Worm (Caenorhabditis elegans) whole organism, late embryonic: ENCODE results near the gene C18F10.7.

Source experiments
- F13H6.1 ChIP-seq: sonication (generic microtip); optimal IDR thresholded peaks from 2 replicates; lab custom pipeline; 2016; ENCODE audit warnings: missing genetic modification characterization, missing compliant biosample characterization
- K02D7.2 ChIP-seq: sonication (generic microtip); optimal IDR thresholded peaks from 2 replicates; lab custom pipeline; 2017; ENCODE audit warnings: mild to moderate bottlenecking, missing genetic modification characterization, missing compliant biosample characterization
- T23F11.4 ChIP-seq: fragments of 200-800 bp; sonication (Bioruptor generic); optimal IDR thresholded peaks from 2 replicates; lab custom pipeline; 2018; ENCODE audit warnings: mild to moderate bottlenecking, missing genetic modification characterization, missing compliant biosample characterization
- ama-1 ChIP-seq: fragments of 150-350 bp; optimal IDR thresholded peaks from 2 replicates; lab custom pipeline; 2014
- ceh-18 ChIP-seq: sonication (generic microtip); optimal IDR thresholded peaks from 2 replicates; lab custom pipeline; 2016; ENCODE audit warnings: missing genetic modification characterization, missing compliant biosample characterization
- ceh-22 ChIP-seq: sonication (generic microtip); optimal IDR thresholded peaks from 2 replicates; lab custom pipeline; 2017; ENCODE audit warnings: missing biosample characterization, missing genetic modification characterization
- ceh-30 ChIP-seq: fragments of 150-350 bp; optimal IDR thresholded peaks from 2 replicates; lab custom pipeline; 2014; ENCODE audit warnings: missing biosample characterization, missing genetic modification characterization
- ceh-31 ChIP-seq: sonication (generic microtip); optimal IDR thresholded peaks from 2 replicates; lab custom pipeline; 2016; ENCODE audit warnings: missing genetic modification characterization, missing compliant biosample characterization
- ceh-34 ChIP-seq: sonication (generic microtip); optimal IDR thresholded peaks from 2 replicates; lab custom pipeline; 2016; ENCODE audit warnings: mild to moderate bottlenecking, missing genetic modification characterization, missing compliant biosample characterization
- ceh-45 ChIP-seq: fragments of 200-800 bp; sonication (Bioruptor generic); IDR thresholded peaks from 2 replicates; pipeline ENCODE4 v1.3.6; 2022; ENCODE audit warnings: missing genetic modification reagents, missing genetic modification characterization, missing compliant biosample characterization
- ceh-48 ChIP-seq: sonication (generic microtip); optimal IDR thresholded peaks from 2 replicates; lab custom pipeline; 2016; ENCODE audit warnings: missing genetic modification characterization, inconsistent platforms, missing compliant biosample characterization
- che-1 ChIP-seq: sonication (generic microtip); optimal IDR thresholded peaks from 2 replicates; lab custom pipeline; 2016; ENCODE audit warnings: mild to moderate bottlenecking, missing genetic modification characterization, missing compliant biosample characterization
- dmd-4 ChIP-seq: sonication (generic microtip); optimal IDR thresholded peaks from 2 replicates; lab custom pipeline; 2016; ENCODE audit warnings: borderline replicate concordance, missing genetic modification characterization, missing compliant biosample characterization
- dve-1 ChIP-seq: sonication (generic microtip); optimal IDR thresholded peaks from 2 replicates; lab custom pipeline; 2017; ENCODE audit warnings: antibody characterized with exemption, mild to moderate bottlenecking, missing genetic modification characterization, missing compliant biosample characterization
- elt-2 ChIP-seq: sonication (generic microtip); optimal IDR thresholded peaks from 2 replicates; lab custom pipeline; 2016; ENCODE audit warnings: missing genetic modification reagents, missing genetic modification characterization, missing compliant biosample characterization
- ets-4 ChIP-seq: sonication (generic microtip); optimal IDR thresholded peaks from 2 replicates; lab custom pipeline; 2016; ENCODE audit warnings: missing genetic modification characterization, missing compliant biosample characterization
- eyg-1 ChIP-seq: sonication (generic microtip); optimal IDR thresholded peaks from 2 replicates; lab custom pipeline; 2016; ENCODE audit warnings: missing genotype, missing genetic modification characterization, missing compliant biosample characterization
- fax-1 ChIP-seq: sonication (generic microtip); optimal IDR thresholded peaks from 2 replicates; lab custom pipeline; 2016; ENCODE audit warnings: missing genotype, missing genetic modification characterization, missing compliant biosample characterization
- fkh-10 ChIP-seq: fragments of 150-350 bp; optimal IDR thresholded peaks from 2 replicates; lab custom pipeline; 2014; ENCODE audit warnings: missing biosample characterization, missing genetic modification reagents, missing genetic modification characterization
- gmeb-2 ChIP-seq: sonication (generic microtip); optimal IDR thresholded peaks from 2 replicates; lab custom pipeline; 2016; ENCODE audit warnings: missing genetic modification characterization, inconsistent platforms, missing compliant biosample characterization
- hlh-13 ChIP-seq: fragments of 200-800 bp; sonication (Bioruptor generic); optimal IDR thresholded peaks from 2 replicates; lab custom pipeline; 2018; ENCODE audit warnings: mild to moderate bottlenecking, missing genetic modification characterization, missing compliant biosample characterization
- hlh-15 ChIP-seq: sonication (generic microtip); optimal IDR thresholded peaks from 2 replicates; lab custom pipeline; 2016; ENCODE audit warnings: missing genetic modification characterization, missing compliant biosample characterization
- hlh-30 ChIP-seq: sonication (generic microtip); optimal IDR thresholded peaks from 2 replicates; lab custom pipeline; 2017; ENCODE audit warnings: antibody characterized with exemption, missing genetic modification characterization, missing compliant biosample characterization; ENCODE audit not compliant: insufficient read depth
- hlh-8 ChIP-seq: sonication (generic microtip); optimal IDR thresholded peaks from 2 replicates; lab custom pipeline; 2016; ENCODE audit warnings: missing genotype, missing genetic modification characterization, missing compliant biosample characterization
- lin-11 ChIP-seq: fragments of 200-800 bp; sonication (Bioruptor generic); optimal IDR thresholded peaks from 2 replicates; lab custom pipeline; 2018; ENCODE audit warnings: mild to moderate bottlenecking, missing genetic modification characterization, missing compliant biosample characterization
- madf-2 ChIP-seq: sonication (generic microtip); optimal IDR thresholded peaks from 2 replicates; lab custom pipeline; 2017; ENCODE audit warnings: missing genetic modification characterization, missing compliant biosample characterization
- mec-3 ChIP-seq: sonication (generic microtip); optimal IDR thresholded peaks from 2 replicates; lab custom pipeline; 2016; ENCODE audit warnings: borderline replicate concordance, missing genetic modification characterization, missing compliant biosample characterization
- nfya-1 ChIP-seq: sonication (generic microtip); optimal IDR thresholded peaks from 2 replicates; lab custom pipeline; 2017; ENCODE audit warnings: missing genetic modification characterization, mild to moderate bottlenecking, missing compliant biosample characterization, antibody characterized with exemption, moderate library complexity
- nhr-11 ChIP-seq: fragments of 150-350 bp; optimal IDR thresholded peaks from 2 replicates; lab custom pipeline; 2014; ENCODE audit warnings: missing biosample characterization, missing genetic modification characterization
- pax-1 ChIP-seq: fragments of 150-350 bp; optimal IDR thresholded peaks from 2 replicates; lab custom pipeline; 2014; ENCODE audit warnings: missing biosample characterization, missing genetic modification characterization
- pha-2 ChIP-seq: sonication (generic microtip); optimal IDR thresholded peaks from 2 replicates; lab custom pipeline; 2017; ENCODE audit warnings: mild to moderate bottlenecking, missing genetic modification characterization, missing compliant biosample characterization
- pha-4 ChIP-seq: fragments of 150-350 bp; optimal IDR thresholded peaks from 2 replicates; lab custom pipeline; 2018; ENCODE audit warnings: missing biosample characterization, missing genetic modification reagents, missing genetic modification characterization
- pqm-1 ChIP-seq: sonication (generic microtip); optimal IDR thresholded peaks from 2 replicates; lab custom pipeline; 2016; ENCODE audit warnings: missing genetic modification characterization, missing compliant biosample characterization
- pros-1 ChIP-seq: fragments of 150-350 bp; optimal IDR thresholded peaks from 2 replicates; lab custom pipeline; 2014; ENCODE audit warnings: missing biosample characterization, missing genetic modification reagents, missing genetic modification characterization
- ref-2 ChIP-seq: sonication (generic microtip); optimal IDR thresholded peaks from 2 replicates; lab custom pipeline; 2016; ENCODE audit warnings: missing genetic modification characterization, missing compliant biosample characterization
- sdc-2 ChIP-seq: sonication (generic microtip); optimal IDR thresholded peaks from 2 replicates; lab custom pipeline; 2016; ENCODE audit warnings: missing genotype, missing genetic modification characterization, missing compliant biosample characterization
- sox-4 ChIP-seq: sonication (generic microtip); optimal IDR thresholded peaks from 2 replicates; lab custom pipeline; 2017; ENCODE audit warnings: mild to moderate bottlenecking, missing genetic modification characterization, inconsistent platforms, missing compliant biosample characterization
- ttx-3 ChIP-seq: sonication (generic microtip); optimal IDR thresholded peaks from 2 replicates; lab custom pipeline; 2016; ENCODE audit warnings: missing genetic modification reagents, missing genetic modification characterization, missing compliant biosample characterization
- unc-3 ChIP-seq, 2 experiments: fragments of 200-800 bp in 1 of 2; sonication (Bioruptor generic) in 1 of 2; sonication (generic microtip) in 1 of 2; conservative IDR thresholded peaks in 1 of 2; optimal IDR thresholded peaks in 1 of 2; 2 replicates each; pipeline versions ENCODE4 v1.3.6 to Lab custom; 2016 to 2022; ENCODE audit warnings: missing compliant biosample characterization in 2 of 2, missing genetic modification characterization in 2 of 2, missing genetic modification reagents in 1 of 2
- unc-42 ChIP-seq: sonication (generic microtip); optimal IDR thresholded peaks from 2 replicates; lab custom pipeline; 2016; ENCODE audit warnings: missing genotype, missing genetic modification characterization, missing compliant biosample characterization
- unc-55 ChIP-seq: sonication (generic microtip); optimal IDR thresholded peaks from 2 replicates; lab custom pipeline; 2017; ENCODE audit warnings: missing biosample characterization, missing genetic modification reagents, missing genetic modification characterization
- unc-86 ChIP-seq: sonication (generic microtip); optimal IDR thresholded peaks from 2 replicates; lab custom pipeline; 2016; ENCODE audit warnings: missing genetic modification characterization, missing compliant biosample characterization
- ztf-16 ChIP-seq: sonication (generic microtip); optimal IDR thresholded peaks from 2 replicates; lab custom pipeline; 2017; ENCODE audit warnings: missing genetic modification characterization, missing compliant biosample characterization

C18F10.7 gene

DNA sequence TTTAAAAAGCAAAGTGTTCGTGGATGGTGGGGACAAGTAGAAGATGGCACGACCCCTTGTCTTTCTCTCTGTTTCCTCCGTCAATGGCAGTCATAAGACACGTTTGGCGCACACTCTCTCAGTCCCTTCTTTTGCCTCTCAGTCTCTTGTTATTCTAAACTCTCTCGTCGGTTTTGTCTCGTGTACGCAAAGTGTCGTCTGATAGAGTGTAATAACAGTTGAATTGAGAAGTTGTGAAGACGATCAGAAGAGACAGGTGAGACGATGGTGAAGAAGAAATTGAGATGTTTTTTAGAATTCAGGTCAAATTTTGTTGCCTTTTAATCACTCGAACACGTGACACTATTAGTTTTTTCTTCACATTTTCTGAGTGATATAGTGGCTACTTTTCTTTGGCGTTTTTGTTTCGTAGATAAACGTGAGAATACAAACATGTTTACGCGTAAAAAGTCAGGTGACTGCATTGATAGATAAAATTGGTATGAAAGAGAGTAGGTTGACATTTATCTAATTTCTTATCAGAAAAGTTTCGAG, 25.0 kb upstream of the C18F10.7 start, which contains the start of gene F47D12.9 (continued):
- TF ChIP-seq nfya-1 (tag; lab: Kevin White, UChicago) (peak; percentile 51), hlh-30 (tag; lab: Kevin White, UChicago) (peak; percentile 97), hlh-8 (tag; lab: Kevin White, UChicago) (no peak), mec-3 (tag; lab: Kevin White, UChicago) (no peak), ama-1 (lab: Kevin White, UChicago) (no peak), fax-1 (no peak), ceh-22 (no peak), ceh-34 (tag; lab: Kevin White, UChicago) (no peak), pqm-1 (tag; lab: Kevin White, UChicago) (no peak), ceh-48 (tag; lab: Kevin White, UChicago) (no peak), pha-4 (tag; lab: Kevin White, UChicago) (no peak)

DNA sequence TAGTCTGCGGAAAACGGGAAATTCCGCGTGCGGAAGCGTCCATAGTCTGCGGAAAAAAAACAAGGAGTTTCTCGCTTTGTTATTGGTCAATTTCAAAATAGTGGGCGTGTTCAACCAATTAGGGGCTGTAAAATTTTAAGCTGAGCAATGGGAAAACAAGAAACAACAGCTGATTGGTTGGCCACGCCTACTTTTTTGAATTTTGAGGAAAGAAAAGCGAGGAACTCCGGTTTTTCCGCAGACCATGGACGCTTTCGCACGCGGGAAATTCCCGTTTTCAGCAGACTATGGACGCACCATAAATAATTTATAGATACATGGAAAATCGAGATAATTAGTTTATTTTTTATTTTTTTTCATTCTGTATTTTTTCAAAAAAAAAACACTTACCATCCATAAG, 23.5 kb upstream of the C18F10.7 start:
- TF ChIP-seq nfya-1 (tag; lab: Kevin White, UChicago): peak; percentile 23
- TF ChIP-seq, all 69 proteins: peak for 1; not testable (repeated sequence) for 68

DNA sequence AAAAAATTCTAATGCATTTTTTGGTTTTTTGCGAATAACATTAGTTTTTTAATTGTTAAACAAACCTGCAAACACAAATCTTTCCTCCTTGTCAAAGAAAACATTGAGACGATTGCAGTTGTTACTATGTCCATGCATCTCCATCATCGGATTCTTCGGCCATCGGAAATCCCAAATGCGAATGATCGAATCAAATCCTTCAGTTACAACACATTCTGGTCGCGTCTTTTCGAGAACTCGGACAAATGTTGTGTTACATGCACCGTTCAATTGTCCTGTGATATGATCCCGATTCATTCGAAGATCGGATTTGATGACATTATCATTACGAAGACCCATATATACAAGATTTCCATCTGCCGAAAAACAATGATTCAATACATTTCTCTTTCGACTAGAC, 22.1 kb upstream of the C18F10.7 start:
- TF ChIP-seq dmd-4 (no peak), pha-4 (tag; lab: Kevin White, UChicago) (no peak), hlh-15 (tag; lab: Kevin White, UChicago) (no peak), pha-2 (tag; lab: Kevin White, UChicago) (no peak), T23F11.4 (no peak), pax-1 (tag; lab: Kevin White, UChicago) (no peak), ref-2 (no peak), ceh-31 (tag; lab: Kevin White, UChicago) (no peak), unc-55 (no peak), hlh-8 (tag; lab: Kevin White, UChicago) (no peak), madf-2 (tag; lab: Kevin White, UChicago) (no peak), nfya-1 (tag; lab: Kevin White, UChicago) (no peak), nhr-11 (tag; lab: Kevin White, UChicago) (no peak), pros-1 (tag; lab: Kevin White, UChicago) (no peak), eyg-1 (tag; lab: Kevin White, UChicago) (no peak), pqm-1 (tag; lab: Kevin White, UChicago) (no peak), unc-42 (tag; lab: Kevin White, UChicago) (no peak)

DNA sequence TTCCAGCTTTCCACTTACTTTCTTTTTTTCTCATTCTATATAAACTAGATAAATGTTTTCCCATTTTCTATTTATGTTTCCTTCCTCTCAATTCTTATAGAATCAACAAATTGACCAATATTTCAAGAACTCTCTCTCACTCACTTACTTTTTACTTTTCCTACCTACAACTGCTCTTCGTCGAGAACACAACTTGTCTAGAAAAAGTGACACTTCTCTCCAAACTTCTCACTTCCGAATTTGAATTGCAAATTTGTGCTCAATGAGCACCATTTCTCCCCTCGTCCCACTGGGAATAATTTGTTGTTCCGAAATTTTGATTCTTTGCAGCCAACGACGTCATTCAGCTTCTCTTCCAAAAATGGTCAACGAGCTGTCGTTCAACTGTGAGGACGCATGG, 20.0 kb upstream of the C18F10.7 start, which contains the start of gene F47D12.3:
TSS of gene F47D12.3 (plus strand) at position 331 of the 400 bp plus-strand sequence.
- TF ChIP-seq T23F11.4 (no peak), eyg-1 (tag; lab: Kevin White, UChicago) (no peak), gmeb-2 (tag; lab: Kevin White, UChicago) (no peak), lin-11 (tag; lab: Kevin White, UChicago) (no peak), K02D7.2 (tag; lab: Kevin White, UChicago) (no peak), ztf-16 (tag; lab: Kevin White, UChicago) (no peak), ama-1 (lab: Kevin White, UChicago) (no peak), ceh-18 (tag; lab: Kevin White, UChicago) (no peak), fkh-10 (GFP tag; lab: Kevin White, UChicago) (no peak), sdc-2 (no peak), elt-2 (no peak), ets-4 (tag; lab: Kevin White, UChicago) (no peak)

DNA sequence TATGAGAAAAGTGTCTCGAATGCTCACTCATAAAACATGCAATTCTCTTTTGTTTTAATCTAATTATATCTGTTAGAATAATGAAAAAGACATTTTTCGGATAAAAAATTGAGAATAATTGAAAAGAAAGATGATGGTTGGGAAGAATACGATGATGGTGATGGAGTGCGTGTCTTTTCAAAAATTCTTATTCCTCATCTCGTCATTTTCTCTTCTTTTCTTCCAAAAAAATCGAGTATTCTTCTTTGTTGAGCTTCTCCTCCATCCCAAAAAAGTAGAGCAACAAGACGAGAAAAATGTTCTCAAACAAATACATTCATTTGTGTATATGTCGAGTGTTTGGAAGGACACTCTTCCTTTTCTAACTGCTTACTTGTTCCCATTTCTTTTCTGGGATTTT, 19.4 kb upstream of the C18F10.7 start:
- TF ChIP-seq hlh-8 (tag; lab: Kevin White, UChicago) (no peak), unc-86 (tag; lab: Kevin White, UChicago) (no peak), dve-1 (tag; lab: Kevin White, UChicago) (no peak), ama-1 (lab: Kevin White, UChicago) (no peak), ttx-3 (tag; lab: Kevin White, UChicago) (no peak), sox-4 (tag; lab: Kevin White, UChicago) (no peak), hlh-13 (GFP tag; lab: Kevin White, UChicago) (no peak), ceh-30 (no peak), ceh-45 (GFP tag; lab: Robert Waterston, UW) (no peak), ceh-48 (tag; lab: Kevin White, UChicago) (no peak), pha-2 (tag; lab: Kevin White, UChicago) (no peak), T23F11.4 (no peak), nhr-11 (tag; lab: Kevin White, UChicago) (no peak), unc-3 (GFP tag; conservative IDR thresholded peaks at IDR 0.05; lab: Robert Waterston, UW) (no peak), unc-3 (tag; optimal IDR thresholded peaks at IDR 0.05; lab: Kevin White, UChicago) (no peak), che-1 (tag; lab: Kevin White, UChicago) (no peak), elt-2 (no peak), F13H6.1 (tag; lab: Kevin White, UChicago) (no peak)
